Worm (Caenorhabditis elegans) whole organism, early embryonic: Measurements from ENCODE around the gene pqn-67.

Experiments used
- ets-7 ChIP-seq: sonication (generic microtip); optimal IDR thresholded peaks from 2 replicates; lab custom pipeline; 2016; ENCODE audit warnings: missing genotype, missing genetic modification characterization, missing compliant biosample characterization
- hnd-1 ChIP-seq: sonication (generic microtip); optimal IDR thresholded peaks from 2 replicates; lab custom pipeline; 2016; ENCODE audit warnings: missing genetic modification characterization, missing compliant biosample characterization
- pes-1 ChIP-seq: fragments of 200-800 bp; sonication (Bioruptor generic); IDR thresholded peaks from 2 replicates; pipeline ENCODE4 v1.3.6; 2022; ENCODE audit warnings: missing genetic modification reagents, missing genetic modification characterization, missing compliant biosample characterization
- scrt-1 ChIP-seq: fragments of 200-800 bp; sonication (Bioruptor generic); IDR thresholded peaks from 2 replicates; pipeline ENCODE4 v1.3.6; 2022; ENCODE audit warnings: missing genetic modification characterization, missing compliant biosample characterization
- tbx-11 ChIP-seq: fragments of 200-800 bp; sonication (Bioruptor generic); IDR thresholded peaks from 2 replicates; pipeline ENCODE4 v1.3.6; 2022; ENCODE audit warnings: missing genetic modification characterization, missing compliant biosample characterization

Gene pqn-67

DNA sequence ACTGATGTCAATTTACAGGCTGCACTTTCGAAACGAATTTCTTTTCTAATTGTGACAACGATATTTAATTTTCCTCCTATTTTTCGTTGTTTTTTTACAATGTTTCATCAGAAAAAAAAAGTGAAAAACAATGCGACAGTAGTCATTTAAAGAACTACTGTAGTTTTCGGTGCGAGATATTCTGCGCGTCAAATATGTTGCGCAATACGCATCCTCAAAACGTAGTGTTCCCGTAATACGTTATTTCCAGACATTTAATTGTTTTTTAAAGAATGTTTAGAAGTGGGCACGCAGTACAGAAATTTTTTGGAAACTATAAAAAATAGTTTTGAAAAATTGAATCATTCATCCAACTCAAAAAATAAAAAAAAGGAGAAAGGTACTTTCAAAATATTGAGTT, 49.8 kb downstream of the pqn-67 start:
- no peak for TF ChIP-seq ets-7
- TF ChIP-seq hnd-1 (tag; lab: Kevin White, UChicago) = no peak
- no peak for TF ChIP-seq pes-1
- TF ChIP-seq scrt-1 (GFP tag; lab: Robert Waterston, UW) = no peak
- TF ChIP-seq tbx-11 (GFP tag; lab: Robert Waterston, UW) = no peak
